Worm (Caenorhabditis elegans): ENCODE data around the gene hpo-7.

- TF ChIP-seq snpc-4 (tag; optimal IDR thresholded peaks at IDR 0.05) (no peak), nhr-76 (tag; optimal IDR thresholded peaks at IDR 0.05) (no peak), aly-2 (tag; optimal IDR thresholded peaks at IDR 0.05) (no peak), unc-62 (GFP tag; optimal IDR thresholded peaks at IDR 0.05) (no peak), ceh-9 (tag; optimal IDR thresholded peaks at IDR 0.05) (no peak), unc-39 (tag; optimal IDR thresholded peaks at IDR 0.05) (no peak), nhr-11 (tag; optimal IDR thresholded peaks at IDR 0.05) (no peak), ceh-82 (tag; optimal IDR thresholded peaks at IDR 0.05) (no peak), lin-15B (tag; optimal IDR thresholded peaks at IDR 0.05) (no peak), lin-39 (tag; optimal IDR thresholded peaks at IDR 0.05) (no peak), sea-2 (GFP tag; optimal IDR thresholded peaks at IDR 0.05) (no peak), nhr-12 (tag; optimal IDR thresholded peaks at IDR 0.05) (no peak)
These were observed 10.1 kb upstream of the hpo-7 start, which contains the start of gene C40A11.6 for ce11 chrII:2145566-2145965.

All from whole organism, L3 larva.